Fruit fly (Drosophila melanogaster) whole organism, pupa: ENCODE data around the gene CG13310.

Experiments
- CG10348 ChIP-seq: fragments of 200-800 bp; sonication (Bioruptor generic); IDR thresholded peaks from 2 replicates; pipeline ENCODE4 v1.3.6; 2022; ENCODE audit warnings: missing biosample characterization, missing genetic modification characterization
- CG12605 ChIP-seq: fragments of 200-800 bp; sonication (Bioruptor generic); IDR thresholded peaks from 2 replicates; pipeline ENCODE4 v1.3.6; 2022; ENCODE audit warnings: missing biosample characterization, missing genetic modification characterization
- CG13204 ChIP-seq: fragments of 200-800 bp; sonication (Bioruptor generic); optimal IDR thresholded peaks from 2 replicates; lab custom pipeline; 2018; ENCODE audit warnings: missing biosample characterization, mild to moderate bottlenecking, missing genetic modification characterization, moderate library complexity
- CG14655 ChIP-seq: fragments of 200-800 bp; sonication (Bioruptor generic); optimal IDR thresholded peaks from 3 replicates; lab custom pipeline; 2017; ENCODE audit warnings: mild to moderate bottlenecking, missing biosample characterization, missing genetic modification reagents, missing genetic modification characterization
- CG15710 ChIP-seq: fragments of 200-800 bp; sonication (Bioruptor generic); optimal IDR thresholded peaks from 2 replicates; lab custom pipeline; 2018; ENCODE audit warnings: missing biosample characterization, mild to moderate bottlenecking, missing genetic modification characterization, moderate library complexity
- CG17806 ChIP-seq: fragments of 200-800 bp; sonication (Bioruptor generic); optimal IDR thresholded peaks from 2 replicates; lab custom pipeline; 2018; ENCODE audit warnings: missing biosample characterization, mild to moderate bottlenecking, missing genetic modification characterization, moderate library complexity
- CG32121 ChIP-seq: fragments of 200-800 bp; sonication (Bioruptor generic); IDR thresholded peaks from 2 replicates; pipeline ENCODE4 v1.3.6; 2022; ENCODE audit warnings: missing biosample characterization, missing genetic modification characterization
- CG34367 ChIP-seq: fragments of 200-800 bp; sonication (Bioruptor generic); optimal IDR thresholded peaks from 2 replicates; lab custom pipeline; 2018; ENCODE audit warnings: missing biosample characterization, mild to moderate bottlenecking, missing genetic modification characterization
- CG4496 ChIP-seq: fragments of 200-800 bp; sonication (Bioruptor generic); IDR thresholded peaks from 3 replicates; pipeline ENCODE4 v1.3.6; 2022; ENCODE audit warnings: missing biosample characterization, missing genetic modification characterization
- CG8159 ChIP-seq: fragments of 200-800 bp; sonication (Bioruptor generic); optimal IDR thresholded peaks from 3 replicates; lab custom pipeline; 2018; ENCODE audit warnings: missing biosample characterization, mild to moderate bottlenecking, missing genetic modification characterization, moderate library complexity
- CG8301 ChIP-seq: fragments of 200-800 bp; sonication (Bioruptor generic); optimal IDR thresholded peaks from 2 replicates; lab custom pipeline; 2018; ENCODE audit warnings: missing biosample characterization, mild to moderate bottlenecking, missing genetic modification characterization
- CG9948 ChIP-seq: fragments of 200-800 bp; sonication (Bioruptor generic); optimal IDR thresholded peaks from 2 replicates; lab custom pipeline; 2018; ENCODE audit warnings: missing biosample characterization, mild to moderate bottlenecking, missing genetic modification characterization, moderate library complexity
- D1 ChIP-seq: fragments of 200-800 bp; sonication (Bioruptor generic); optimal IDR thresholded peaks from 2 replicates; lab custom pipeline; 2018; ENCODE audit warnings: missing biosample characterization, mild to moderate bottlenecking, missing genetic modification characterization, moderate library complexity
- EcR ChIP-seq: fragments of 200-800 bp; sonication (Bioruptor generic); optimal IDR thresholded peaks from 3 replicates; lab custom pipeline; 2019; ENCODE audit warnings: missing biosample characterization, missing genetic modification characterization, mild to moderate bottlenecking, moderate library complexity, missing genetic modification reagents
- Ets98B ChIP-seq: fragments of 200-800 bp; sonication (Bioruptor generic); IDR thresholded peaks from 2 replicates; pipeline ENCODE4 v1.3.6; 2022; ENCODE audit warnings: missing biosample characterization, missing genetic modification characterization
- Pif1A ChIP-seq: fragments of 200-800 bp; sonication (Bioruptor generic); optimal IDR thresholded peaks from 3 replicates; lab custom pipeline; 2016; ENCODE audit warnings: missing biosample characterization, missing genetic modification characterization
- Pif1B ChIP-seq: fragments of 200-800 bp; sonication (Bioruptor generic); optimal IDR thresholded peaks from 3 replicates; lab custom pipeline; 2016; ENCODE audit warnings: missing biosample characterization, missing genetic modification characterization
- Snoo ChIP-seq: fragments of 200-800 bp; sonication (Bioruptor generic); optimal IDR thresholded peaks from 3 replicates; lab custom pipeline; 2017; ENCODE audit warnings: missing biosample characterization, mild to moderate bottlenecking, missing genetic modification characterization, inconsistent platforms
- fd96Ca ChIP-seq: fragments of 200-800 bp; sonication (Bioruptor generic); IDR thresholded peaks from 3 replicates; pipeline ENCODE4 v1.3.6; 2022; ENCODE audit warnings: missing biosample characterization, missing genetic modification characterization
- gl ChIP-seq: fragments of 200-800 bp; sonication (Bioruptor generic); optimal IDR thresholded peaks from 2 replicates; lab custom pipeline; 2018; ENCODE audit warnings: missing biosample characterization, mild to moderate bottlenecking, missing genetic modification characterization
- rn ChIP-seq: fragments of 200-800 bp; sonication (Bioruptor generic); IDR thresholded peaks from 2 replicates; pipeline ENCODE4 v1.3.6; 2022; ENCODE audit warnings: missing biosample characterization, missing genetic modification characterization

Gene CG13310

DNA sequence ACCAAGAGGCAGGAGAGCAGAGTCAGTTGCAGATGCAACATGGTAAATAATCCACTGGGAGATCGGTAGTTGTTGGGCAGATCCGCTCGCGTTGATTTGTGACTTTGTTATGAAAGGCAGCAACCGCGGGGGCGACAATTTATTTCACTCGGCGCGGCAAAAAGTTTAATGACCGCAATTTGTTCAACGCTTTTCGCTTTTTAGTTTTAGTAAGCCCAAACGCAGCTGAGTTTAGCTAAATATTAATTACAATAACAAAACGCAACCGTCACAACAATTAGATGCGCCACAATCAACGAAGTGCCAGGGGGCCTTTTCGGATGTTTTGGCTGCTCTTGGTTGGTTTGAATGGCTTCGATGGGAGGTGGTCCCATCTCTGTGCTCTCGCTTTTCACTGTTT, at the start of gene CG13310:
Gene CG13310, minus strand, starts transcription at position 101 of the 400 bp plus-strand sequence.
- TF ChIP-seq Ets98B (no peak), CG10348 (no peak)

DNA sequence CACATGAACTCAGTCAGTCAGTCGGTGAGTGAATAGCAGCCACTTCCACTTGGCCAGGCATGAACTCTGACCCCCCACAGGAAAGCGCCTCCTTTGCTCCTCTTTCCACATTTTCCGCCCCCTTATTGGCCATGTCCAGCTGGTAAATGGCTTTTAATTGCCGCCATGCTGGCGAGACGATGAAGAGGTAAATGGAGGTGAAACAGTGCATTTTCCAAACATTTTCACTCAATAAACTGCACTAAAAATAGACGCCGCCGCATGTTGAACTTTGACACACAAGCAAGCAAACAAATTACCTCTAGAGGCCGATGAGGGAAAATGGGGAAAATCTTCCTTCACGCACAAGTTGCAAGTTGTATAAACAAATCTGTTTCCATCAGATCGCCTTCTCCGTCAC, 49.5 kb upstream of the CG13310 start:
- TF ChIP-seq CG9948 (tag; lab: Kevin White, UChicago) (no peak), Snoo (tag; lab: Kevin White, UChicago) (no peak), CG32121 (no peak), Ets98B (no peak), D1 (tag; lab: Kevin White, UChicago) (no peak), Pif1B (GFP tag; lab: Kevin White, UChicago) (no peak), Pif1A (GFP tag; lab: Kevin White, UChicago) (no peak), CG8301 (tag; lab: Kevin White, UChicago) (no peak), gl (tag; lab: Kevin White, UChicago) (no peak), CG13204 (GFP tag; lab: Kevin White, UChicago) (no peak), CG34367 (tag; lab: Kevin White, UChicago) (no peak), CG4496 (GFP tag; lab: Robert Waterston, UW) (no peak), CG17806 (tag; lab: Kevin White, UChicago) (no peak), rn (no peak), EcR (GFP tag; lab: Kevin White, UChicago) (no peak), CG15710 (tag; lab: Kevin White, UChicago) (no peak), CG10348 (no peak), CG12605 (GFP tag; lab: Robert Waterston, UW) (no peak)

DNA sequence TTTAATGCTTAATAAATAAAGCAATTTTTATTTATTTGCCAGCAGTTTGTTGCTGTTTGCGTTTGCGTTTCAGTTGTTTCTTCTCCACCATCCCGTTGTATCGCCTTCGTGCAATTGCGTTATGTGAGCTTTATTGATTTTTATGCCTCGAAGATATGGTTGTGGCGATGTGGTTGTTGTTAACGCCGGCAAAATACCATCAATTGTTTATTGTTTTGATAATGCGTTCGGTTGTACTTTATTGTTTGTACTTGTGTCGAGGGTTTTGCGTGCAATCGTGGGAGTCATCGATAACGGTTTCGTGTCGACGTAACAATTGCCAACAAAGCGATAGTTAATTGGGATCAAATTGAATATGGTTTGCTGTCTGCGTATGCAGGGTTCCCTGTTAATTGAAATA, 42.0 kb upstream of the CG13310 start:
- no peak for TF ChIP-seq CG8159
- no peak for TF ChIP-seq CG12605 (GFP tag; lab: Robert Waterston, UW)
- no peak for TF ChIP-seq Ets98B
- no peak for TF ChIP-seq Pif1A (GFP tag; lab: Kevin White, UChicago)
- no peak for TF ChIP-seq EcR (GFP tag; lab: Kevin White, UChicago)
- no peak for TF ChIP-seq fd96Ca (GFP tag; lab: Robert Waterston, UW)
- TF ChIP-seq CG10348 = no peak
- TF ChIP-seq rn = no peak
- no peak for TF ChIP-seq CG13204 (GFP tag; lab: Kevin White, UChicago)
- no peak for TF ChIP-seq D1 (tag; lab: Kevin White, UChicago)
- TF ChIP-seq CG15710 (tag; lab: Kevin White, UChicago) = no peak
- no peak for TF ChIP-seq CG32121
- no peak for TF ChIP-seq Pif1B (GFP tag; lab: Kevin White, UChicago)
- TF ChIP-seq CG4496 (GFP tag; lab: Robert Waterston, UW) = no peak
- TF ChIP-seq CG17806 (tag; lab: Kevin White, UChicago) = no peak
- TF ChIP-seq gl (tag; lab: Kevin White, UChicago) = no peak
- TF ChIP-seq CG9948 (tag; lab: Kevin White, UChicago) = no peak
- no peak for TF ChIP-seq CG14655 (GFP tag; lab: Kevin White, UChicago)

DNA sequence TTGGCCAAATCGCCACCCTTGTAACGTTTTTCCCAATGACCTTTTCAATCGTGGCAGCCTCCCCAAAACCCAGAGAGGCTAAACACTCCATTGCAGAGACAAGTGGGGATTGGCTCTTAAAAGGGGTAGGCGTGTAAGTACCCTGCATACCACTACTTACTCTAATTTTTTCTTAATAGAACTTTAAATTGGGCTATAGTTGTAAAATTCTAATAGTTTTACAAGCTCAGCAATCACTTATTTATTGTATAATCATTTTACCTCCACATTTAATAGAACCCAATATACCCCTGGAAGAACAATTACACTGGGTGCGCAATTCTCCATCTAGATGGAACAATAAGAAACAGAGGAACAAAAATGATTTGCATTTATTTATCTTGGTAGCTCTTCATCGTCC, 41.4 kb upstream of the CG13310 start:
- TF ChIP-seq Ets98B = 0 out of 2 replicates have a peak, but pooled peaks have one; percentile 14
- peak; percentile 63 for TF ChIP-seq CG15710 (tag; lab: Kevin White, UChicago)
- TF ChIP-seq Snoo (tag; lab: Kevin White, UChicago) = peak; percentile 64
- TF ChIP-seq gl (tag; lab: Kevin White, UChicago) = no peak
- peak; percentile 41 for TF ChIP-seq CG34367 (tag; lab: Kevin White, UChicago)
- TF ChIP-seq Pif1A (GFP tag; lab: Kevin White, UChicago) = peak; percentile 40
- TF ChIP-seq CG8159 = peak; percentile 63
- peak; percentile 41 for TF ChIP-seq CG8301 (tag; lab: Kevin White, UChicago)
- no peak for TF ChIP-seq fd96Ca (GFP tag; lab: Robert Waterston, UW)
- TF ChIP-seq Pif1B (GFP tag; lab: Kevin White, UChicago) = no peak
- no peak for TF ChIP-seq EcR (GFP tag; lab: Kevin White, UChicago)
- TF ChIP-seq CG17806 (tag; lab: Kevin White, UChicago) = peak; percentile 60
- TF ChIP-seq CG13204 (GFP tag; lab: Kevin White, UChicago) = no peak
- TF ChIP-seq CG9948 (tag; lab: Kevin White, UChicago) = peak; percentile 58
- peak; percentile 56; the same call in 2 of the 3 replicates for TF ChIP-seq CG4496 (GFP tag; lab: Robert Waterston, UW)
- peak; percentile 46 for TF ChIP-seq CG14655 (GFP tag; lab: Kevin White, UChicago)
- no peak for TF ChIP-seq D1 (tag; lab: Kevin White, UChicago)
- TF ChIP-seq CG32121 = peak; percentile 47
- no peak for TF ChIP-seq CG12605 (GFP tag; lab: Robert Waterston, UW)
- TF ChIP-seq rn = peak; percentile 20; the same call in 1 of the 2 replicates
- TF ChIP-seq CG10348 = no peak

DNA sequence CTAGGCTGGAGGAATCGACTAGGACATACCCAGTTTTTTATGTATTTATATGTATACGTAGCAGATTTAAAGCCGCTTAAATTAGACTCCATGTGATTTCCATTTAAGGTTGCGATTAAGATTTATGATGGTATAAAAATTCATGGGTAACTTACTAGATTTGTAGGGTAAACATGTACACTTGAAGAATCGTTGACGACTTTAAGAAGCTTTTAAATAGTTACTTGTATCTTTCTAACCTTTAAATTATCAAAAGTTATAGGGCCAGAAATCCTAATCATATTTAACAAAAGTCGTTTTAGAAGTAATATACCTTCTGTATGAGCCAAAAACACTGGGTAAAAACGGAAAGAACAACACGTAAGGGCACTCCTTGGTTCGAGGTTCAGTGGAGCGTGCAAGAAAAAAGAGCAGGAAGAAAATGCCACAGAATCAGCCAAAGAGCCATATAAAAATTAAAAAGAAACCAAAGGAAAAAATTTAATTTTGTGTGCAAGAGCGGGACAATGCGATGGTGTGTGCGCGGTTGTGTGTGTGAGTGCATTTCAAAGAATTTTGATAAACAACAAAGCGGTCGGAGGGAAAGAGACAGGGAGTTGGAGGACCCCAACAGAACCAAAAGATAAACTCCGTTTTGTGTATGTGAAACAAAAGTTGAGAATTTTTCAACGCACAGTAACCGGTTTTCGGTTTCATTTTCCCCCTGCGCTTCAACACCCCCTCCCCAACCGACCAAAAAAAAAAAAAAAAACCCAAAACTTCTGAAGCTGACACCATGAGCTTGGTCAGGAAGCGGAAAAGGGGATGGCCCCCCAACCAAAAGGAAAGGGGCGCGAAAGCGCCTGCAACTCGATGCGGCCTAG, 39.5 kb upstream of the CG13310 start:
- TF ChIP-seq CG10348 = no peak
- TF ChIP-seq CG15710 (tag; lab: Kevin White, UChicago) = peak; percentile 66
- peak; percentile 75 for TF ChIP-seq Pif1B (GFP tag; lab: Kevin White, UChicago)
- TF ChIP-seq Snoo (tag; lab: Kevin White, UChicago) = peak; percentile 43
- TF ChIP-seq CG32121 = no peak
- TF ChIP-seq CG8301 (tag; lab: Kevin White, UChicago) = peak; percentile 78
- TF ChIP-seq D1 (tag; lab: Kevin White, UChicago) = peak; percentile 21
- TF ChIP-seq CG13204 (GFP tag; lab: Kevin White, UChicago) = peak; percentile 41
- TF ChIP-seq fd96Ca (GFP tag; lab: Robert Waterston, UW) = no peak
- peak; percentile 46 for TF ChIP-seq gl (tag; lab: Kevin White, UChicago)
- no peak for TF ChIP-seq rn
- TF ChIP-seq Pif1A (GFP tag; lab: Kevin White, UChicago) = peak; percentile 69
- peak; percentile 48 for TF ChIP-seq EcR (GFP tag; lab: Kevin White, UChicago)
- peak; percentile 83 for TF ChIP-seq CG14655 (GFP tag; lab: Kevin White, UChicago)
- TF ChIP-seq CG17806 (tag; lab: Kevin White, UChicago) = peak; percentile 70
- TF ChIP-seq CG12605 (GFP tag; lab: Robert Waterston, UW) = peak; percentile 12; the same call in 1 of the 2 replicates
- TF ChIP-seq CG8159 = peak; percentile 79
- peak; percentile 47 for TF ChIP-seq CG34367 (tag; lab: Kevin White, UChicago)
- peak; percentile 65 for TF ChIP-seq CG9948 (tag; lab: Kevin White, UChicago)
- TF ChIP-seq Ets98B = no peak
- peak; percentile 20; the same call in 1 of the 3 replicates for TF ChIP-seq CG4496 (GFP tag; lab: Robert Waterston, UW)
